Worm (Caenorhabditis elegans): ENCODE measurements around the gene meg-2.

The meg-2 gene

ce11 chrX:13963203-13963602 lies 37.3 kb upstream of the meg-2 start, which contains the start of gene F48F7.3:
Gene F48F7.3 (plus strand): TSS chrX:13963503.
- TF ChIP-seq nhr-28 (tag; optimal IDR thresholded peaks at IDR 0.05): no peak
- TF ChIP-seq lin-13 (tag; optimal IDR thresholded peaks at IDR 0.05): no peak
- TF ChIP-seq nhr-2 (tag; optimal IDR thresholded peaks at IDR 0.05): no peak
- no peak for TF ChIP-seq mab-5 (tag; optimal IDR thresholded peaks at IDR 0.05)
- TF ChIP-seq ztf-11 (tag; optimal IDR thresholded peaks at IDR 0.05): no peak
- TF ChIP-seq zip-8 (tag; optimal IDR thresholded peaks at IDR 0.05): no peak
- TF ChIP-seq nhr-12 (tag; optimal IDR thresholded peaks at IDR 0.05): no peak

ce11 chrX:13959849-13960248 lies 33.9 kb upstream of the meg-2 start, which contains the start of gene syx-2:
Gene syx-2 (plus strand): TSS chrX:13960149.
- TF ChIP-seq mep-1 (tag; optimal IDR thresholded peaks at IDR 0.05) (no peak), elt-3 (tag; optimal IDR thresholded peaks at IDR 0.05) (no peak), lsy-2 (tag; optimal IDR thresholded peaks at IDR 0.05) (no peak), mls-2 (tag; optimal IDR thresholded peaks at IDR 0.05) (no peak), ceh-39 (tag; optimal IDR thresholded peaks at IDR 0.05) (no peak), flh-1 (GFP tag; optimal IDR thresholded peaks at IDR 0.05) (no peak), unc-62 (GFP tag; optimal IDR thresholded peaks at IDR 0.05) (no peak), zip-8 (tag; optimal IDR thresholded peaks at IDR 0.05) (no peak), nhr-12 (tag; optimal IDR thresholded peaks at IDR 0.05) (no peak), blmp-1 (tag; optimal IDR thresholded peaks at IDR 0.05) (no peak)

ce11 chrX:13959383-13959782 lies 33.5 kb upstream of the meg-2 start:
- TF ChIP-seq sptf-1 (tag; optimal IDR thresholded peaks at IDR 0.05) (no peak), snpc-4 (tag; optimal IDR thresholded peaks at IDR 0.05) (no peak), nhr-237 (tag; optimal IDR thresholded peaks at IDR 0.05) (no peak), hlh-1 (tag; optimal IDR thresholded peaks at IDR 0.05) (no peak), bed-3 (GFP tag; optimal IDR thresholded peaks at IDR 0.05) (no peak), M03D4.4 (tag; optimal IDR thresholded peaks at IDR 0.05) (no peak)

ce11 chrX:13958451-13958850 lies 32.5 kb upstream of the meg-2 start:
- TF ChIP-seq nhr-12 (tag; optimal IDR thresholded peaks at IDR 0.05) (no peak), flh-1 (GFP tag; optimal IDR thresholded peaks at IDR 0.05) (no peak), unc-120 (tag; optimal IDR thresholded peaks at IDR 0.05; ENCODE audit: poor library complexity, severe bottlenecking) (no peak), snpc-4 (tag; optimal IDR thresholded peaks at IDR 0.05) (no peak), lin-13 (tag; optimal IDR thresholded peaks at IDR 0.05) (no peak), unc-39 (tag; optimal IDR thresholded peaks at IDR 0.05) (no peak), mep-1 (tag; optimal IDR thresholded peaks at IDR 0.05) (no peak), unc-62 (GFP tag; optimal IDR thresholded peaks at IDR 0.05) (no peak), nhr-237 (tag; optimal IDR thresholded peaks at IDR 0.05) (no peak), zip-8 (tag; optimal IDR thresholded peaks at IDR 0.05) (no peak), sem-2 (GFP tag; optimal IDR thresholded peaks at IDR 0.05) (no peak), cnd-1 (tag; optimal IDR thresholded peaks at IDR 0.05) (no peak), mls-2 (tag; optimal IDR thresholded peaks at IDR 0.05) (no peak), ceh-83 (GFP tag; optimal IDR thresholded peaks at IDR 0.05) (no peak), mab-5 (tag; optimal IDR thresholded peaks at IDR 0.05) (no peak)

ce11 chrX:13952347-13952746 lies 26.4 kb upstream of the meg-2 start:
- TF ChIP-seq M03D4.4 (tag; optimal IDR thresholded peaks at IDR 0.05) (no peak), pha-4 (tag; optimal IDR thresholded peaks at IDR 0.05) (no peak), ztf-11 (tag; optimal IDR thresholded peaks at IDR 0.05) (no peak), nhr-237 (tag; optimal IDR thresholded peaks at IDR 0.05) (no peak), mab-5 (tag; optimal IDR thresholded peaks at IDR 0.05) (no peak), elt-1 (tag; optimal IDR thresholded peaks at IDR 0.05; ENCODE audit: borderline replicate concordance, insufficient read depth) (no peak), unc-62 (GFP tag; optimal IDR thresholded peaks at IDR 0.05) (no peak), sem-2 (GFP tag; optimal IDR thresholded peaks at IDR 0.05) (no peak), flh-1 (GFP tag; optimal IDR thresholded peaks at IDR 0.05) (no peak), unc-39 (tag; optimal IDR thresholded peaks at IDR 0.05) (no peak), nhr-28 (tag; optimal IDR thresholded peaks at IDR 0.05) (no peak), sptf-1 (tag; optimal IDR thresholded peaks at IDR 0.05) (no peak), ham-2 (GFP tag; optimal IDR thresholded peaks at IDR 0.05) (no peak), zip-8 (tag; optimal IDR thresholded peaks at IDR 0.05) (no peak), unc-120 (tag; optimal IDR thresholded peaks at IDR 0.05; ENCODE audit: poor library complexity, severe bottlenecking) (no peak), lsy-2 (tag; optimal IDR thresholded peaks at IDR 0.05) (no peak), hlh-1 (tag; optimal IDR thresholded peaks at IDR 0.05) (no peak), ceh-39 (tag; optimal IDR thresholded peaks at IDR 0.05) (no peak), lin-13 (tag; optimal IDR thresholded peaks at IDR 0.05) (no peak)
